Worm (Caenorhabditis elegans): ENCODE data around the gene jmjd-3.2.
"Not testable (repeated sequence)": the region's sequence is repeated elsewhere in the genome, so short reads cannot be mapped to it uniquely, and the experiment has no call there.

DNA sequence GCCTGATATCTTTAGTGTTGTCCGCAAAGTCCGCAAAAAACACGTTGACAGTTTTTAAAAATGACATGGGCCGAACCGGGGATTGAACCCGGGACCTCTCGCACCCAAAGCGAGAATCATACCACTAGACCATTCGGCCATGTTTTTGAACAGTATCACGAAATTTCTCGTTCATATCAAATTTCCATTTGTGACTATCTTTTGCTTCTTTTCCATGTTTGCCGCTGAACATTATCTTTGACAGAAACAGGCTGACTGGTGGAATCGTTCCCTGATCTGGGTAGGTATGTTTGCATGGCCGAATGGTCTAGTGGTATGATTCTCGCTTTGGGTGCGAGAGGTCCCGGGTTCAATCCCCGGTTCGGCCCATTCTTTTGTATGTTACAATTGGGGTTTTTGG is 10.2 kb upstream of the jmjd-3.2 start:
- TF ChIP-seq him-1, dao-5 (tag; optimal IDR thresholded peaks at IDR 0.05): not testable (repeated sequence)
- TF ChIP-seq W03F9.2 (tag; optimal IDR thresholded peaks at IDR 0.05): peak; percentile 12

Data from whole organism, L4/young adult.